Fruit fly (Drosophila melanogaster) whole organism, embryonic: ENCODE measurements around the gene Npc2a.

Source experiments
- ATbp ChIP-seq: fragments of 200-800 bp; sonication (Bioruptor generic); optimal IDR thresholded peaks from 2 replicates; lab custom pipeline; 2017; ENCODE audit warnings: missing biosample characterization, mild to moderate bottlenecking, missing genetic modification characterization, missing genetic modification reagents
- CG12219 ChIP-seq: fragments of 200-800 bp; sonication (Bioruptor generic); optimal IDR thresholded peaks from 3 replicates; lab custom pipeline; 2018; ENCODE audit warnings: missing biosample characterization, mild to moderate bottlenecking, missing genetic modification characterization
- CG12236 ChIP-seq: fragments of 200-800 bp; sonication (Bioruptor generic); optimal IDR thresholded peaks from 2 replicates; lab custom pipeline; 2016; ENCODE audit warnings: missing biosample characterization, missing genetic modification characterization
- CG14014 ChIP-seq: fragments of 200-800 bp; sonication (Bioruptor generic); IDR thresholded peaks from 2 replicates; pipeline ENCODE4 v1.3.6; 2022; ENCODE audit warnings: missing biosample characterization, missing genetic modification characterization
- CG1647 ChIP-seq: fragments of 200-800 bp; sonication (Bioruptor generic); optimal IDR thresholded peaks from 3 replicates; lab custom pipeline; 2016; ENCODE audit warnings: missing biosample characterization, missing genetic modification characterization
- CG17385 ChIP-seq: fragments of 200-800 bp; sonication (Bioruptor generic); optimal IDR thresholded peaks from 3 replicates; lab custom pipeline; 2018; ENCODE audit warnings: missing biosample characterization, mild to moderate bottlenecking, missing genetic modification characterization
- CG18011 ChIP-seq: fragments of 200-800 bp; sonication (Bioruptor generic); optimal IDR thresholded peaks from 2 replicates; lab custom pipeline; 2017; ENCODE audit warnings: missing biosample characterization, missing genetic modification characterization, mild to moderate bottlenecking, moderate library complexity, missing genotype
- CG18262 ChIP-seq: fragments of 200-800 bp; optimal IDR thresholded peaks from 3 replicates; lab custom pipeline; 2019; ENCODE audit warnings: missing biosample characterization, mild to moderate bottlenecking, missing genetic modification characterization, moderate library complexity
- CG30020 ChIP-seq: fragments of 200-800 bp; optimal IDR thresholded peaks from 2 replicates; lab custom pipeline; 2019; ENCODE audit warnings: missing biosample characterization, mild to moderate bottlenecking, missing genetic modification characterization, moderate library complexity
- CG32767 ChIP-seq: fragments of 200-800 bp; sonication (Bioruptor generic); IDR thresholded peaks from 2 replicates; pipeline ENCODE4 v1.3.6; 2022; ENCODE audit warnings: missing biosample characterization, missing genetic modification characterization
- CG4360 ChIP-seq: fragments of 200-800 bp; sonication (Bioruptor generic); IDR thresholded peaks from 2 replicates; pipeline ENCODE4 v1.3.6; 2022; ENCODE audit warnings: missing biosample characterization, missing genetic modification characterization
- CG6683 ChIP-seq: fragments of 200-800 bp; sonication (Bioruptor generic); optimal IDR thresholded peaks from 2 replicates; lab custom pipeline; 2017; ENCODE audit warnings: missing biosample characterization, mild to moderate bottlenecking, missing genetic modification characterization, missing genetic modification reagents
- CG6854 ChIP-seq: fragments of 200-800 bp; sonication (Bioruptor generic); optimal IDR thresholded peaks from 3 replicates; lab custom pipeline; 2017; ENCODE audit warnings: missing biosample characterization, mild to moderate bottlenecking, missing genetic modification characterization
- CG9437 ChIP-seq: fragments of 200-800 bp; sonication (Bioruptor generic); optimal IDR thresholded peaks from 2 replicates; lab custom pipeline; 2018; ENCODE audit warnings: missing biosample characterization, mild to moderate bottlenecking, missing genetic modification characterization
- CG9876 ChIP-seq: fragments of 200-800 bp; sonication (Bioruptor generic); optimal IDR thresholded peaks from 2 replicates; lab custom pipeline; 2016; ENCODE audit warnings: missing biosample characterization, missing genetic modification characterization
- CkIIα-i1 ChIP-seq: fragments of 200-800 bp; sonication (Bioruptor generic); IDR thresholded peaks from 2 replicates; pipeline ENCODE4 v1.3.6; 2022; ENCODE audit warnings: missing biosample characterization, missing genetic modification characterization
- Doc3 ChIP-seq: fragments of 200-800 bp; sonication (Bioruptor generic); IDR thresholded peaks from 3 replicates; pipeline ENCODE4 v1.3.6; 2022; ENCODE audit warnings: missing biosample characterization, missing genetic modification characterization; ENCODE audit not compliant: partially characterized antibody
- HHEX ChIP-seq: fragments of 200-800 bp; sonication (Bioruptor generic); optimal IDR thresholded peaks from 3 replicates; lab custom pipeline; 2017; ENCODE audit warnings: missing biosample characterization, mild to moderate bottlenecking, missing genetic modification characterization, missing genetic modification reagents
- HLH54F ChIP-seq: fragments of 200-800 bp; sonication (Bioruptor generic); optimal IDR thresholded peaks from 3 replicates; lab custom pipeline; 2016; ENCODE audit warnings: missing biosample characterization, missing genetic modification characterization
- Hmr ChIP-seq: fragments of 200-800 bp; sonication (Bioruptor generic); optimal IDR thresholded peaks from 3 replicates; lab custom pipeline; 2017; ENCODE audit warnings: mild to moderate bottlenecking, missing biosample characterization, missing genetic modification reagents, missing genetic modification characterization
- Hr3 ChIP-seq: fragments of 200-800 bp; sonication (Bioruptor generic); optimal IDR thresholded peaks from 3 replicates; lab custom pipeline; 2016; ENCODE audit warnings: missing biosample characterization, missing genetic modification characterization
- Hr51 ChIP-seq, 2 experiments: fragments of 200-800 bp; sonication (Bioruptor generic); optimal IDR thresholded peaks; 2 replicates in 1 of 2; 3 replicates in 1 of 2; lab custom pipeline; 2016 to 2018; ENCODE audit warnings: missing biosample characterization in 2 of 2, missing genetic modification characterization in 2 of 2, mild to moderate bottlenecking in 1 of 2, moderate library complexity in 1 of 2
- MESR4 ChIP-seq: fragments of 200-800 bp; sonication (Bioruptor generic); optimal IDR thresholded peaks from 2 replicates; lab custom pipeline; 2018; ENCODE audit warnings: missing biosample characterization, mild to moderate bottlenecking, missing genetic modification characterization, moderate library complexity
- Mad ChIP-seq: fragments of 200-800 bp; sonication (Bioruptor generic); optimal IDR thresholded peaks from 2 replicates; lab custom pipeline; 2016; ENCODE audit warnings: missing biosample characterization, missing genetic modification characterization
- Meics ChIP-seq: fragments of 200-800 bp; sonication (Bioruptor generic); optimal IDR thresholded peaks from 2 replicates; lab custom pipeline; 2017; ENCODE audit warnings: missing biosample characterization, mild to moderate bottlenecking, missing genetic modification characterization
- Ssrp ChIP-seq: fragments of 200-800 bp; sonication (Bioruptor generic); optimal IDR thresholded peaks from 2 replicates; lab custom pipeline; 2018; ENCODE audit warnings: missing biosample characterization, mild to moderate bottlenecking, missing genetic modification characterization, moderate library complexity
- amos ChIP-seq: fragments of 200-800 bp; sonication (Bioruptor generic); IDR thresholded peaks from 2 replicates; pipeline ENCODE4 v1.3.6; 2022; ENCODE audit warnings: missing biosample characterization, missing genetic modification characterization; ENCODE audit not compliant: partially characterized antibody
- ara ChIP-seq: fragments of 200-800 bp; sonication (Bioruptor generic); IDR thresholded peaks from 2 replicates; pipeline ENCODE4 v1.3.6; 2022; ENCODE audit warnings: missing biosample characterization, missing genetic modification characterization
- bowl ChIP-seq: fragments of 200-800 bp; sonication (Bioruptor generic); IDR thresholded peaks from 2 replicates; pipeline ENCODE4 v1.3.6; 2022; ENCODE audit warnings: missing biosample characterization, missing genetic modification characterization
- caup ChIP-seq: fragments of 200-800 bp; sonication (Bioruptor generic); optimal IDR thresholded peaks from 3 replicates; lab custom pipeline; 2017; ENCODE audit warnings: missing biosample characterization, mild to moderate bottlenecking, missing genetic modification characterization, moderate library complexity; ENCODE audit not compliant: severe bottlenecking
- chn ChIP-seq: fragments of 200-800 bp; sonication (Bioruptor generic); optimal IDR thresholded peaks from 2 replicates; lab custom pipeline; 2016; ENCODE audit warnings: missing biosample characterization, missing genetic modification characterization
- crol ChIP-seq: fragments of 200-800 bp; sonication (Bioruptor generic); IDR thresholded peaks from 2 replicates; pipeline ENCODE4 v1.3.6; 2022; ENCODE audit warnings: missing biosample characterization, missing genetic modification characterization
- dpn ChIP-seq, 2 experiments: fragments of 200-800 bp; sonication (Bioruptor generic); optimal IDR thresholded peaks; 3 replicates each; lab custom pipeline; 2016; ENCODE audit warnings: missing biosample characterization in 2 of 2, missing genetic modification characterization in 2 of 2
- dysf ChIP-seq: fragments of 200-800 bp; sonication (Bioruptor generic); IDR thresholded peaks from 3 replicates; pipeline ENCODE4 v1.3.6; 2022; ENCODE audit warnings: missing biosample characterization, missing genetic modification characterization
- ftz-f1 ChIP-seq: fragments of 200-800 bp; sonication (Bioruptor generic); optimal IDR thresholded peaks from 2 replicates; lab custom pipeline; 2016; ENCODE audit warnings: missing biosample characterization, missing genetic modification characterization
- gt ChIP-seq: fragments of 200-800 bp; sonication (Bioruptor generic); IDR thresholded peaks from 2 replicates; pipeline ENCODE4 v1.3.6; 2022; ENCODE audit warnings: missing biosample characterization, missing genetic modification characterization
- her ChIP-seq: fragments of 200-800 bp; sonication (Bioruptor generic); optimal IDR thresholded peaks from 2 replicates; lab custom pipeline; 2016; ENCODE audit warnings: missing biosample characterization, missing genetic modification characterization
- lov ChIP-seq, 2 experiments: fragments of 200-800 bp in 1 of 2; fragments of >200 bp in 1 of 2; sonication (Bioruptor generic) in 1 of 2; IDR thresholded peaks in 1 of 2; optimal IDR thresholded peaks in 1 of 2; 2 replicates in 1 of 2; 3 replicates in 1 of 2; pipeline versions ENCODE4 v1.3.6 to Lab custom; 2017 to 2022; ENCODE audit warnings: missing biosample characterization in 1 of 2, missing genetic modification characterization in 1 of 2
- mirr ChIP-seq: fragments of 200-800 bp; sonication (Bioruptor generic); optimal IDR thresholded peaks from 3 replicates; lab custom pipeline; 2018; ENCODE audit warnings: missing biosample characterization, mild to moderate bottlenecking, missing genetic modification characterization
- pfk ChIP-seq: fragments of 200-800 bp; sonication (Bioruptor generic); optimal IDR thresholded peaks from 2 replicates; lab custom pipeline; 2018; ENCODE audit warnings: missing biosample characterization, mild to moderate bottlenecking, missing genetic modification characterization, moderate library complexity
- psq ChIP-seq: fragments of 200-800 bp; sonication (Bioruptor generic); optimal IDR thresholded peaks from 2 replicates; lab custom pipeline; 2017; ENCODE audit warnings: missing biosample characterization, missing genetic modification characterization
- sna ChIP-seq: fragments of 200-800 bp; sonication (Bioruptor generic); IDR thresholded peaks from 2 replicates; pipeline ENCODE4 v1.3.6; 2022; ENCODE audit warnings: missing biosample characterization, missing genetic modification characterization; ENCODE audit not compliant: partially characterized antibody
- stwl ChIP-seq: fragments of 200-800 bp; sonication (Bioruptor generic); optimal IDR thresholded peaks from 3 replicates; lab custom pipeline; 2018; ENCODE audit warnings: missing biosample characterization, mild to moderate bottlenecking, missing genetic modification characterization, moderate library complexity
- tx ChIP-seq: fragments of 200-800 bp; sonication (Bioruptor generic); optimal IDR thresholded peaks from 2 replicates; lab custom pipeline; 2016; ENCODE audit warnings: missing biosample characterization, missing genetic modification characterization
- wdn ChIP-seq: fragments of 200-800 bp; sonication (Bioruptor generic); IDR thresholded peaks from 2 replicates; pipeline ENCODE4 v1.3.6; 2022; ENCODE audit warnings: missing biosample characterization, missing genetic modification characterization
- zf30C ChIP-seq: fragments of 200-800 bp; sonication (Bioruptor generic); optimal IDR thresholded peaks from 3 replicates; lab custom pipeline; 2018; ENCODE audit warnings: missing biosample characterization, mild to moderate bottlenecking, missing genetic modification characterization

Npc2a gene

dm6 chr2L:1986343-1987280, 1.5 kb upstream of the Npc2a start (continued):
- TF ChIP-seq lov (optimal IDR thresholded peaks at IDR 0.05; lab: Kevin White, UChicago): no peak
- TF ChIP-seq lov (GFP tag; IDR thresholded peaks at IDR 0.05; lab: Robert Waterston, UW): no peak
- TF ChIP-seq chn (GFP tag; lab: Kevin White, UChicago): no peak
- no peak for TF ChIP-seq psq (GFP tag; lab: Kevin White, UChicago)
- TF ChIP-seq CG32767 (GFP tag; lab: Robert Waterston, UW): no peak
- TF ChIP-seq CG9437 (GFP tag; lab: Kevin White, UChicago): peak; percentile 28
- TF ChIP-seq Hr51 (GFP tag; optimal IDR thresholded peaks at IDR 0.05; lab: Kevin White, UChicago): peak in 1 of 2 experiments; percentile 67
- peak; percentile 3 for TF ChIP-seq CG9876 (GFP tag; lab: Kevin White, UChicago)
- TF ChIP-seq stwl (tag; lab: Kevin White, UChicago): no peak
- TF ChIP-seq Meics (GFP tag; lab: Kevin White, UChicago): peak; percentile 80
- peak; percentile 48 for TF ChIP-seq CG12219 (GFP tag; lab: Kevin White, UChicago)
- TF ChIP-seq dysf (GFP tag; lab: Robert Waterston, UW): peak; percentile 58; the same call in 2 of the 3 replicates
- TF ChIP-seq Ssrp (tag; lab: Kevin White, UChicago): peak; percentile 11
- TF ChIP-seq CG30020 (tag; lab: Kevin White, UChicago): no peak
- TF ChIP-seq crol: no peak
- TF ChIP-seq CG6854 (GFP tag; lab: Kevin White, UChicago): no peak
- TF ChIP-seq HHEX: peak; percentile 70
- no peak for TF ChIP-seq sna
- TF ChIP-seq zf30C (GFP tag; lab: Kevin White, UChicago): no peak
- TF ChIP-seq CG18262 (tag; lab: Kevin White, UChicago): peak; percentile 15
- peak; percentile 93 for TF ChIP-seq mirr (GFP tag; lab: Kevin White, UChicago)
- TF ChIP-seq bowl: no peak
- TF ChIP-seq HLH54F (GFP tag; lab: Kevin White, UChicago): peak; percentile 37
- no peak for TF ChIP-seq Doc3 (GFP tag; lab: Robert Waterston, UW)
- no peak for TF ChIP-seq CG12236 (GFP tag; lab: Kevin White, UChicago)
- no peak for TF ChIP-seq MESR4 (GFP tag; lab: Kevin White, UChicago)
- peak; percentile 44 for TF ChIP-seq CG17385
- peak; percentile 28; the same call in 1 of the 2 replicates for TF ChIP-seq wdn (GFP tag; lab: Robert Waterston, UW)
- no peak for TF ChIP-seq gt (GFP tag; lab: Robert Waterston, UW)
- peak; percentile 26 to 61 for TF ChIP-seq dpn (GFP tag; optimal IDR thresholded peaks at IDR 0.05; lab: Kevin White, UChicago)
- TF ChIP-seq CG18011 (GFP tag; lab: Kevin White, UChicago): peak; percentile 7
- peak; percentile 61 for TF ChIP-seq CG14014
- peak; percentile 17 for TF ChIP-seq tx (GFP tag; lab: Kevin White, UChicago)
- TF ChIP-seq amos: no peak
- no peak for TF ChIP-seq CkIIα-i1 (GFP tag; lab: Robert Waterston, UW)
- TF ChIP-seq ftz-f1 (GFP tag; lab: Kevin White, UChicago): peak; percentile 74
- TF ChIP-seq Hmr: peak; percentile 73
- no peak for TF ChIP-seq pfk
- peak; percentile 28 for TF ChIP-seq Hr3 (GFP tag; lab: Kevin White, UChicago)
- TF ChIP-seq ATbp (GFP tag; lab: Kevin White, UChicago): peak; percentile 2
- TF ChIP-seq caup: peak; percentile 67
- TF ChIP-seq CG1647 (GFP tag; lab: Kevin White, UChicago): peak; percentile 56
- TF ChIP-seq Mad: peak; percentile 33
- TF ChIP-seq CG6683: no peak
- TF ChIP-seq CG4360: no peak
- TF ChIP-seq ara (GFP tag; lab: Robert Waterston, UW): 0 out of 2 replicates have a peak, but pooled peaks have one; percentile 10
- TF ChIP-seq her (GFP tag; lab: Kevin White, UChicago): peak; percentile 58
